Worm (Caenorhabditis elegans): ENCODE measurements around the gene alg-2.

ce11 chrII:869316-869715, 3.7 kb upstream of the alg-2 start:
- TF ChIP-seq B0310.2 (tag; optimal IDR thresholded peaks at IDR 0.05) = no peak
- no peak for TF ChIP-seq scrt-1 (GFP tag; IDR thresholded peaks at IDR 0.05)
- TF ChIP-seq ceh-13 (GFP tag; optimal IDR thresholded peaks at IDR 0.05) = no peak
- no peak for TF ChIP-seq ama-1 (optimal IDR thresholded peaks at IDR 0.05)
- TF ChIP-seq sea-1 (GFP tag; conservative IDR thresholded peaks at IDR 0.05) = no peak
- TF ChIP-seq tbx-11 (GFP tag; IDR thresholded peaks at IDR 0.05) = no peak
- TF ChIP-seq F13C5.2 (tag; optimal IDR thresholded peaks at IDR 0.05) = no peak
- no peak for TF ChIP-seq flt-1 (GFP tag; IDR thresholded peaks at IDR 0.05)
- no peak for TF ChIP-seq hmbx-1 (tag; optimal IDR thresholded peaks at IDR 0.05)
- no peak for TF ChIP-seq hnd-1 (tag; optimal IDR thresholded peaks at IDR 0.05)
- no peak for TF ChIP-seq pes-1 (GFP tag; IDR thresholded peaks at IDR 0.05)
